Worm (Caenorhabditis elegans): ENCODE results near the gene npp-8.

Gene npp-8

ce11 chrIV:1595802-1596201 is at the start of gene npp-8 (continued):
- peak; percentile 96 for TF ChIP-seq attf-5 (GFP tag; optimal IDR thresholded peaks at IDR 0.05)
- TF ChIP-seq B0336.3 (GFP tag; IDR thresholded peaks at IDR 0.05), result peak; percentile 95
- TF ChIP-seq nhr-27 (tag; optimal IDR thresholded peaks at IDR 0.05), result no peak
- no peak for TF ChIP-seq ztf-22 (GFP tag; optimal IDR thresholded peaks at IDR 0.05)
- TF ChIP-seq F57A8.1 (GFP tag; optimal IDR thresholded peaks at IDR 0.05), result no peak
- TF ChIP-seq lir-1 (GFP tag; conservative IDR thresholded peaks at IDR 0.05), result no peak; the same call in 1 of the 2 replicates
- TF ChIP-seq pbrm-1 (GFP tag; IDR thresholded peaks at IDR 0.05), result peak; percentile 86
- TF ChIP-seq Y67H2A.10 (GFP tag; conservative IDR thresholded peaks at IDR 0.05), result peak; percentile 76
- TF ChIP-seq let-607 (tag; optimal IDR thresholded peaks at IDR 0.05), result peak in 1 of 2 experiments; percentile 58
- peak; percentile 54 for TF ChIP-seq ztf-18 (tag; optimal IDR thresholded peaks at IDR 0.05)
- no peak for TF ChIP-seq nfya-2 (GFP tag; IDR thresholded peaks at IDR 0.05)
- TF ChIP-seq pha-4 (tag; optimal IDR thresholded peaks at IDR 0.05), result peak; percentile 62
- no peak for TF ChIP-seq bed-1 (GFP tag; IDR thresholded peaks at IDR 0.05)
- peak; percentile 54 for TF ChIP-seq zim-3 (tag; optimal IDR thresholded peaks at IDR 0.05)
- peak; percentile 57; the same call in 1 of the 2 replicates for TF ChIP-seq lin-26 (GFP tag; IDR thresholded peaks at IDR 0.05)
- peak; percentile 81 for TF ChIP-seq nfyb-1 (GFP tag; IDR thresholded peaks at IDR 0.05)
- no peak for TF ChIP-seq ztf-25 (GFP tag; IDR thresholded peaks at IDR 0.05)
- TF ChIP-seq lin-40 (tag; optimal IDR thresholded peaks at IDR 0.05), result peak; percentile 89
- no peak for TF ChIP-seq ztf-3 (GFP tag; optimal IDR thresholded peaks at IDR 0.05)
- TF ChIP-seq F23B12.7 (tag; optimal IDR thresholded peaks at IDR 0.05; ENCODE audit: insufficient read depth), result peak; percentile 89
- TF ChIP-seq F55B11.4 (tag; optimal IDR thresholded peaks at IDR 0.05; ENCODE audit: borderline replicate concordance, insufficient read depth), result no peak
- TF ChIP-seq T07F8.4 (tag; optimal IDR thresholded peaks at IDR 0.05), result no peak
- no peak for TF ChIP-seq unc-62 (GFP tag; optimal IDR thresholded peaks at IDR 0.05)
- no peak for TF ChIP-seq F39B2.1 (GFP tag; IDR thresholded peaks at IDR 0.05)
- no peak for TF ChIP-seq sea-2 (GFP tag; IDR thresholded peaks at IDR 0.05)
- TF ChIP-seq efl-1 (GFP tag; optimal IDR thresholded peaks at IDR 0.05), result peak; percentile 93
- peak; percentile 42; the same call in 1 of the 2 replicates for TF ChIP-seq cebp-1 (GFP tag; IDR thresholded peaks at IDR 0.05)
- TF ChIP-seq cebp-1 (tag; optimal IDR thresholded peaks at IDR 0.05), result peak; percentile 80
- peak; percentile 31 for TF ChIP-seq F22D6.2 (tag; optimal IDR thresholded peaks at IDR 0.05)
- peak; percentile 96 for TF ChIP-seq lin-54 (GFP tag; optimal IDR thresholded peaks at IDR 0.05)
- TF ChIP-seq athp-1 (tag; optimal IDR thresholded peaks at IDR 0.05), result peak; percentile 92
- peak; percentile 72 for TF ChIP-seq K12H6.12 (tag; optimal IDR thresholded peaks at IDR 0.05)
- TF ChIP-seq xnd-1 (tag; optimal IDR thresholded peaks at IDR 0.05), result peak; percentile 74
- TF ChIP-seq ekl-4 (GFP tag; IDR thresholded peaks at IDR 0.05), result peak; percentile 80
- TF ChIP-seq B0035.1 (tag; optimal IDR thresholded peaks at IDR 0.05), result no peak
- 0 out of 2 replicates have a peak, but pooled peaks have one; percentile 31 for TF ChIP-seq aptf-3 (GFP tag; IDR thresholded peaks at IDR 0.05)
- TF ChIP-seq F37B4.10 (GFP tag; IDR thresholded peaks at IDR 0.05), result no peak
- no peak for TF ChIP-seq ceh-79 (tag; optimal IDR thresholded peaks at IDR 0.05)
- peak; percentile 78 for TF ChIP-seq lsl-1 (GFP tag; optimal IDR thresholded peaks at IDR 0.05)
- TF ChIP-seq mcd-1 (GFP tag; IDR thresholded peaks at IDR 0.05), result peak; percentile 90
- TF ChIP-seq tbx-9 (tag; optimal IDR thresholded peaks at IDR 0.05; ENCODE audit: borderline replicate concordance), result no peak
- peak; percentile 50 for TF ChIP-seq nhr-80 (tag; optimal IDR thresholded peaks at IDR 0.05)
- TF ChIP-seq lag-1 (GFP tag; IDR thresholded peaks at IDR 0.05), result no peak
- TF ChIP-seq rcor-1 (GFP tag; IDR thresholded peaks at IDR 0.05), result peak; percentile 80
- TF ChIP-seq attf-3 (GFP tag; conservative IDR thresholded peaks at IDR 0.05), result peak; percentile 79
- peak; percentile 14 to 56 for TF ChIP-seq rec-8 (tag; optimal IDR thresholded peaks at IDR 0.05)
- peak; percentile 19 for TF ChIP-seq die-1 (tag; optimal IDR thresholded peaks at IDR 0.05)
- peak; percentile 59; the same call in 1 of the 2 replicates for TF ChIP-seq egl-44 (GFP tag; IDR thresholded peaks at IDR 0.05)
